Worm (Caenorhabditis elegans) whole organism, L4 larva: ENCODE results near the gene myo-6.

ENCODE experiments used
- F26F4.8 ChIP-seq: fragments of 200-800 bp; sonication (Bioruptor generic); conservative IDR thresholded peaks from 2 replicates; pipeline ENCODE4 v1.3.6; 2022; ENCODE audit warnings: missing genetic modification characterization, missing compliant biosample characterization
- F37D6.2 ChIP-seq: sonication (generic microtip); optimal IDR thresholded peaks from 2 replicates; lab custom pipeline; 2016; ENCODE audit warnings: mild to moderate bottlenecking, missing genetic modification characterization, missing compliant biosample characterization
- F49E8.2 ChIP-seq: sonication (generic microtip); optimal IDR thresholded peaks from 2 replicates; lab custom pipeline; 2016; ENCODE audit warnings: missing compliant biosample characterization, mild to moderate bottlenecking, missing genetic modification characterization, borderline replicate concordance
- T26A8.4 ChIP-seq: fragments of 200-800 bp; sonication (Bioruptor generic); IDR thresholded peaks from 2 replicates; pipeline ENCODE4 v1.3.6; 2022; ENCODE audit warnings: missing genetic modification characterization, missing compliant biosample characterization
- Y48G9A.11 ChIP-seq: fragments of 200-800 bp; sonication (Bioruptor generic); IDR thresholded peaks from 2 replicates; pipeline ENCODE4 v1.3.6; 2022; ENCODE audit warnings: missing genetic modification reagents, missing genetic modification characterization, missing compliant biosample characterization
- Y5F2A.4 ChIP-seq: fragments of 200-800 bp; sonication (Bioruptor generic); optimal IDR thresholded peaks from 2 replicates; lab custom pipeline; 2018; ENCODE audit warnings: mild to moderate bottlenecking, missing genetic modification characterization, missing compliant biosample characterization
- ZK546.5 ChIP-seq, 2 experiments: sonication (generic microtip); optimal IDR thresholded peaks; 2 replicates each; lab custom pipeline; 2017; ENCODE audit warnings: missing biosample characterization in 2 of 2, missing genetic modification characterization in 2 of 2
- aha-1 ChIP-seq: fragments of 150-350 bp; peaks from one replicate; lab custom pipeline; 2014; ENCODE audit warnings: missing biosample characterization, missing genetic modification characterization
- attf-4 ChIP-seq: sonication (generic microtip); optimal IDR thresholded peaks from 3 replicates; lab custom pipeline; 2017; ENCODE audit warnings: missing biosample characterization, missing genetic modification characterization
- ceh-20 ChIP-seq: fragments of 200-800 bp; sonication (Bioruptor generic); IDR thresholded peaks from 2 replicates; pipeline ENCODE4 v1.3.6; 2022; ENCODE audit warnings: missing genetic modification reagents, missing genetic modification characterization, missing compliant biosample characterization
- ceh-62 ChIP-seq: sonication (generic microtip); optimal IDR thresholded peaks from 2 replicates; lab custom pipeline; 2017; ENCODE audit warnings: missing biosample characterization, missing genetic modification characterization
- ceh-82 ChIP-seq: sonication (generic microtip); optimal IDR thresholded peaks from 2 replicates; lab custom pipeline; 2017; ENCODE audit warnings: missing biosample characterization, missing genetic modification characterization
- ces-1 ChIP-seq: fragments of 150-350 bp; sonication (generic microtip); optimal IDR thresholded peaks from 4 replicates; lab custom pipeline; 2014; ENCODE audit warnings: missing biosample characterization, missing genetic modification reagents, missing genetic modification characterization
- daf-12 ChIP-seq: fragments of 150-350 bp; optimal IDR thresholded peaks from 2 replicates; lab custom pipeline; 2014; ENCODE audit warnings: missing biosample characterization, missing genetic modification reagents, missing genetic modification characterization
- dmd-8 ChIP-seq: fragments of 200-800 bp; sonication (Bioruptor generic); IDR thresholded peaks from 2 replicates; pipeline ENCODE4 v1.3.6; 2022; ENCODE audit warnings: missing genetic modification characterization, missing compliant biosample characterization
- dmd-9 ChIP-seq: fragments of 200-800 bp; sonication (Bioruptor generic); IDR thresholded peaks from 2 replicates; pipeline ENCODE4 v1.3.6; 2022; ENCODE audit warnings: missing genetic modification reagents, missing genetic modification characterization, missing compliant biosample characterization
- egl-43 ChIP-seq: fragments of 200-800 bp; sonication (Bioruptor generic); IDR thresholded peaks from 2 replicates; pipeline ENCODE4 v1.3.6; 2022; ENCODE audit warnings: missing genetic modification reagents, missing genetic modification characterization, missing compliant biosample characterization
- fos-1 ChIP-seq: fragments of 150-350 bp; optimal IDR thresholded peaks from 2 replicates; lab custom pipeline; 2014; ENCODE audit warnings: missing biosample characterization, missing genetic modification characterization
- hif-1 ChIP-seq, 2 experiments: sonication (generic microtip); optimal IDR thresholded peaks; 2 replicates each; lab custom pipeline; 2016 to 2017; ENCODE audit warnings: missing compliant biosample characterization in 2 of 2, missing genetic modification characterization in 2 of 2, missing genetic modification reagents in 2 of 2, missing genotype in 2 of 2, mild to moderate bottlenecking in 1 of 2
- hlh-11 ChIP-seq: fragments of 200-800 bp; sonication (Bioruptor generic); optimal IDR thresholded peaks from 2 replicates; lab custom pipeline; 2018; ENCODE audit warnings: mild to moderate bottlenecking, missing genetic modification characterization, missing compliant biosample characterization
- lim-7 ChIP-seq: fragments of 200-800 bp; sonication (Bioruptor generic); IDR thresholded peaks from 2 replicates; pipeline ENCODE4 v1.3.6; 2022; ENCODE audit warnings: missing genetic modification characterization, missing compliant biosample characterization
- lin-1 ChIP-seq: fragments of 200-800 bp; sonication (Bioruptor generic); IDR thresholded peaks from 2 replicates; pipeline ENCODE4 v1.3.6; 2022; ENCODE audit warnings: missing genetic modification reagents, missing genetic modification characterization, missing compliant biosample characterization
- lin-39 ChIP-seq: fragments of 150-350 bp; optimal IDR thresholded peaks from 2 replicates; lab custom pipeline; 2014; ENCODE audit warnings: missing biosample characterization, missing genetic modification reagents, missing genetic modification characterization
- madf-5 ChIP-seq, 2 experiments: fragments of 200-800 bp; sonication (Bioruptor generic); IDR thresholded peaks; 2 replicates each; pipeline ENCODE4 v1.3.6; 2022; ENCODE audit warnings: missing compliant biosample characterization in 2 of 2, missing genetic modification characterization in 2 of 2
- mdt-29 ChIP-seq: fragments of 200-800 bp; sonication (Bioruptor generic); IDR thresholded peaks from 2 replicates; pipeline ENCODE4 v1.3.6; 2022; ENCODE audit warnings: missing genetic modification reagents, missing genetic modification characterization, missing compliant biosample characterization
- mep-1 ChIP-seq: fragments of 150-350 bp; sonication (generic microtip); optimal IDR thresholded peaks from 3 replicates; lab custom pipeline; 2014; ENCODE audit warnings: missing biosample characterization, missing genetic modification characterization
- nhr-10 ChIP-seq: fragments of 150-350 bp; optimal IDR thresholded peaks from 2 replicates; lab custom pipeline; 2014; ENCODE audit warnings: missing biosample characterization, missing genetic modification characterization
- nhr-102 ChIP-seq: sonication (generic microtip); optimal IDR thresholded peaks from 2 replicates; lab custom pipeline; 2016; ENCODE audit warnings: mild to moderate bottlenecking, missing genetic modification characterization, moderate library complexity, missing compliant biosample characterization
- nhr-41 ChIP-seq: fragments of 200-800 bp; sonication (Bioruptor generic); IDR thresholded peaks from 2 replicates; pipeline ENCODE4 v1.3.6; 2022; ENCODE audit warnings: missing genetic modification reagents, missing genetic modification characterization, missing compliant biosample characterization
- nhr-42 ChIP-seq: fragments of 200-800 bp; sonication (Bioruptor generic); IDR thresholded peaks from 2 replicates; pipeline ENCODE4 v1.3.6; 2022; ENCODE audit warnings: missing genetic modification characterization, missing compliant biosample characterization
- nhr-48 ChIP-seq: sonication (generic microtip); optimal IDR thresholded peaks from 2 replicates; lab custom pipeline; 2016; ENCODE audit warnings: mild to moderate bottlenecking, missing genetic modification characterization, missing compliant biosample characterization
- nhr-77 ChIP-seq: fragments of 150-350 bp; optimal IDR thresholded peaks from 2 replicates; lab custom pipeline; 2014; ENCODE audit warnings: missing biosample characterization, missing genetic modification characterization
- php-3 ChIP-seq: fragments of 200-800 bp; sonication (Bioruptor generic); IDR thresholded peaks from 2 replicates; pipeline ENCODE4 v1.3.6; 2022; ENCODE audit warnings: missing genetic modification reagents, missing genetic modification characterization, missing compliant biosample characterization
- sdz-12 ChIP-seq: fragments of 200-800 bp; sonication (Bioruptor generic); optimal IDR thresholded peaks from 2 replicates; lab custom pipeline; 2018; ENCODE audit warnings: mild to moderate bottlenecking, missing genetic modification characterization, missing compliant biosample characterization
- set-16 ChIP-seq: fragments of 200-800 bp; sonication (Bioruptor generic); IDR thresholded peaks from 2 replicates; pipeline ENCODE4 v1.3.6; 2022; ENCODE audit warnings: missing genetic modification reagents, missing genetic modification characterization, missing compliant biosample characterization
- snpc-1.2 ChIP-seq: fragments of 200-800 bp; sonication (Bioruptor generic); IDR thresholded peaks from 2 replicates; pipeline ENCODE4 v1.3.6; 2022; ENCODE audit warnings: missing genetic modification reagents, missing genetic modification characterization, missing compliant biosample characterization
- snpc-4 ChIP-seq: fragments of 150-350 bp; optimal IDR thresholded peaks from 2 replicates; lab custom pipeline; 2014; ENCODE audit warnings: missing biosample characterization, missing genetic modification characterization
- spr-1 ChIP-seq: sonication (generic microtip); optimal IDR thresholded peaks from 2 replicates; lab custom pipeline; 2016; ENCODE audit warnings: mild to moderate bottlenecking, missing genetic modification characterization, missing compliant biosample characterization
- unc-130 ChIP-seq: sonication (generic microtip); optimal IDR thresholded peaks from 2 replicates; lab custom pipeline; 2016; ENCODE audit warnings: missing genetic modification reagents, missing genetic modification characterization, missing compliant biosample characterization
- unc-62 ChIP-seq, 3 experiments: fragments of 150-350 bp in 1 of 3; sonication (generic microtip); optimal IDR thresholded peaks in 2 of 3; peaks in 1 of 3; 1 replicate in 1 of 3; 2 replicates in 2 of 3; lab custom pipeline; 2014 to 2017; ENCODE audit warnings: missing biosample characterization in 3 of 3, missing genetic modification characterization in 3 of 3, missing genetic modification reagents in 3 of 3, missing genotype in 1 of 3
- zag-1 ChIP-seq: fragments of 150-350 bp; optimal IDR thresholded peaks from 2 replicates; lab custom pipeline; 2014; ENCODE audit warnings: missing biosample characterization, missing genetic modification characterization
- zfp-2 ChIP-seq: sonication (generic microtip); optimal IDR thresholded peaks from 2 replicates; lab custom pipeline; 2016; ENCODE audit warnings: mild to moderate bottlenecking, missing genetic modification characterization, missing compliant biosample characterization
- zfp-3 ChIP-seq: fragments of 200-800 bp; sonication (Bioruptor generic); conservative IDR thresholded peaks from 2 replicates; pipeline ENCODE4 v1.3.6; 2022; ENCODE audit warnings: missing genetic modification reagents, missing genetic modification characterization, missing compliant biosample characterization
- zip-2 ChIP-seq: fragments of 150-350 bp; optimal IDR thresholded peaks from 2 replicates; lab custom pipeline; 2014; ENCODE audit warnings: missing biosample characterization, missing genetic modification characterization

myo-6 gene

DNA sequence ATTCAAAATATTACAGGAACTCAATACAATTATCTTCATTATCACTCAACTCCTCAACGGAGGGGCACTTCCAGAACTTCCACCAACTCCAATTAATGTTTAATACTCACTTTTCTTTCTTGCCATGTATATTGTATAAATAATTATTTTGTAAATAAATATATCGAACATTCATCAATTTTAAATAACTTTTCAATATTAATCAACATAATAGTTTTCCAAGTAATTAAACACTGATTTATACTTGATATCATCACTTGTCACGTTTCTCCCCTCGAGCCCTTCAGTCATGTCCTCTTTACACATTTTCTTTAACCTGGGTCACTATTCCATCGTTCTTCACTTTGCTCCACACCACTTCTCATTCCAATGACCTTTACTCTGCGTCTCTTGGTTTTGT, 6.7 kb upstream of the myo-6 start, which contains the start of gene mig-18:
Gene mig-18, plus strand, starts transcription at position 301 of the 400 bp plus-strand sequence.
- no peak for TF ChIP-seq lin-1 (GFP tag; lab: Robert Waterston, UW)
- TF ChIP-seq dmd-8 (GFP tag; lab: Robert Waterston, UW), result no peak
- TF ChIP-seq snpc-1.2, result no peak
- TF ChIP-seq lin-39 (tag; lab: Kevin White, UChicago), result no peak
- TF ChIP-seq Y48G9A.11 (GFP tag; lab: Robert Waterston, UW), result no peak
- TF ChIP-seq ceh-20 (GFP tag; lab: Robert Waterston, UW), result no peak
- TF ChIP-seq unc-130 (GFP tag; lab: Kevin White, UChicago), result no peak

DNA sequence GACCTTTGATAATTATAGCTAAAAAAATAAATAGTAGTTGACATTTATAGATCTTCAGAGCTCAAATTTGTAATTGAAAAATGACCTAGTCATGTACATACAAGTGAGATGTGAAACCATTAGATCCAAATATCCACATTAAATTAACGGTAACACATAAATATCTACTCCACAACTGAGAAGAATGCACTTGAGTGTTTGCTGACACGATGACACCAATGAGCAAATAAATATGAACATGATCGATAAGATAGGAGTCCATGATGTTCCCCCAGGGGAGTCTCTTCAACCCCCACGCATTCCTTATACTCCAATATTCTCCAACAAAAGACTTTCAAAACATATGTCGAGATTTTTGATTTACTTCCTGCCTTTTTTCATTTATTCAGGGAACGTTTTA, 5.2 kb upstream of the myo-6 start, which contains the start of gene ttr-52:
Gene ttr-52, plus strand, starts transcription at position 301 of the 400 bp plus-strand sequence.
- TF ChIP-seq snpc-4, result no peak
- TF ChIP-seq sdz-12 (GFP tag; lab: Kevin White, UChicago), result no peak
- TF ChIP-seq spr-1 (tag; lab: Kevin White, UChicago), result no peak
- TF ChIP-seq dmd-9 (GFP tag; lab: Robert Waterston, UW), result no peak
- TF ChIP-seq nhr-77, result no peak
- no peak for TF ChIP-seq nhr-42 (GFP tag; lab: Robert Waterston, UW)
- no peak for TF ChIP-seq Y5F2A.4 (GFP tag; lab: Kevin White, UChicago)
- TF ChIP-seq ceh-62 (tag; lab: Kevin White, UChicago), result no peak
- TF ChIP-seq F37D6.2, result no peak
- TF ChIP-seq T26A8.4 (GFP tag; lab: Robert Waterston, UW), result no peak
- TF ChIP-seq mdt-29, result no peak
- no peak for TF ChIP-seq daf-12 (tag; lab: Kevin White, UChicago)
- TF ChIP-seq nhr-41 (GFP tag; lab: Robert Waterston, UW), result no peak
- TF ChIP-seq F49E8.2 (tag; lab: Kevin White, UChicago), result no peak
- TF ChIP-seq ces-1 (GFP tag; lab: Kevin White, UChicago), result no peak
- no peak for TF ChIP-seq lin-1 (GFP tag; lab: Robert Waterston, UW)

DNA sequence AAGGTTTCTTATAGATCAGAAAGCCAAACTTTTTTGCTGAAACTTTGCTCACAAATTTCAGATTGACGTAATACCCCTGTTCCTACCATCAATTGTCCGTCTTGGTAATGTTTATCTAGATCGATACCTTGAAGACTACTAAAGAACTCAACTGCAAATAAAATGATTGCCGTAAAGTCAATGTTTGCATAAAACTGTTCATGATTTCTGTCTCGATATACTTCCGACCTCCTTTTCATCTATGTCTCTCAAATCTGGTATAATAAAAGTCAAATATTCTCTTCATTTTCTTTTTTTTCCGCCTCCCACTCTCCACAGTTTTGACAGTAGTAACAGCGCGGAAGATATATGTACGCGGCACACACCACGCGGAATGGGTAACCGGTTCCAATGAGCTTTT, 4.1 kb upstream of the myo-6 start, which contains the start of gene nas-1:
Gene nas-1, plus strand, starts transcription at position 301 of the 400 bp plus-strand sequence.
- TF ChIP-seq hlh-11 (tag; lab: Kevin White, UChicago), result no peak
- no peak for TF ChIP-seq attf-4 (tag; lab: Kevin White, UChicago)
- peak in 1 of 2 experiments; percentile 31 for TF ChIP-seq unc-62 (GFP tag; optimal IDR thresholded peaks at IDR 0.05 in 1 of 2; lab: Kevin White, UChicago)
- no peak for TF ChIP-seq unc-62 (tag; optimal IDR thresholded peaks at IDR 0.05; lab: Kevin White, UChicago)

DNA sequence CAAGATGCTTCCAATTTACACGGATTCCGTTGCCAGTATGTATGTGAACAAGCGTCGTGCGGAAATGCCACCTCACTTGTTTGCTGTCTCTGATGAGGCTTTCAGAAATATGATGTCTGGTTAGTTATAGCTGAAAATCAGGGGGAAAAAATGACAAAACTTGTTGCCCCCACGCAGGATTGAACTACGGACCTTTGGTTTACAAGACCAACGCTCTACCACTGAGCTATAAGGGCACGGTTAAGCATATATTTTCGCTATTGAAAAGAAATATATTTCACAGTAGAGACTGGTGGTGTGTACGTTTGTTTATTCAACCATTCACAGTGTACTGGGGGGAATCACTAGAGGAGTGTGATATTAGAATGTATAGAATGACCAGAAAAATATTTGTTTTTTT, 1.6 kb downstream of the myo-6 start:
- no peak for TF ChIP-seq zag-1 (tag; lab: Kevin White, UChicago)
- no peak for TF ChIP-seq lin-39 (tag; lab: Kevin White, UChicago)
- no peak for TF ChIP-seq lin-1 (GFP tag; lab: Robert Waterston, UW)
- peak; percentile 7 for TF ChIP-seq nhr-48 (tag; lab: Kevin White, UChicago)
- TF ChIP-seq madf-5 (GFP tag; IDR thresholded peaks at IDR 0.05; lab: Robert Waterston, UW), result no peak
- no peak for TF ChIP-seq set-16 (GFP tag; lab: Robert Waterston, UW)
- TF ChIP-seq php-3 (GFP tag; lab: Robert Waterston, UW), result no peak
- no peak for TF ChIP-seq nhr-102 (tag; lab: Kevin White, UChicago)
- peak; percentile 81 for TF ChIP-seq lim-7 (GFP tag; lab: Robert Waterston, UW)
- no peak for TF ChIP-seq ceh-20 (GFP tag; lab: Robert Waterston, UW)
- TF ChIP-seq zip-2 (tag; lab: Kevin White, UChicago), result peak; percentile 3
- TF ChIP-seq snpc-4, result no peak
- TF ChIP-seq snpc-1.2, result 0 out of 2 replicates have a peak, but pooled peaks have one; percentile 33
- TF ChIP-seq hif-1 (tag; optimal IDR thresholded peaks at IDR 0.05; lab: Kevin White, UChicago), result no peak
- TF ChIP-seq F49E8.2 (tag; lab: Kevin White, UChicago), result peak; percentile 28
- no peak for TF ChIP-seq fos-1
- no peak for TF ChIP-seq mdt-29
- no peak for TF ChIP-seq ZK546.5 (tag; optimal IDR thresholded peaks at IDR 0.05; lab: Kevin White, UChicago)
- TF ChIP-seq ces-1 (GFP tag; lab: Kevin White, UChicago), result no peak
- 0 out of 2 replicates have a peak, but pooled peaks have one; percentile 31 for TF ChIP-seq F26F4.8 (GFP tag; lab: Robert Waterston, UW)
- TF ChIP-seq egl-43 (GFP tag; lab: Robert Waterston, UW), result no peak; the same call in 1 of the 2 replicates
- no peak for TF ChIP-seq nhr-77
- TF ChIP-seq zfp-3 (GFP tag; lab: Robert Waterston, UW), result no peak
- TF ChIP-seq zfp-2, result no peak
- no peak for TF ChIP-seq ceh-82 (tag; lab: Kevin White, UChicago)
- no peak for TF ChIP-seq nhr-10 (tag; lab: Kevin White, UChicago)
- no peak for TF ChIP-seq nhr-41 (GFP tag; lab: Robert Waterston, UW)
- no peak for TF ChIP-seq unc-130 (GFP tag; lab: Kevin White, UChicago)
- no peak for TF ChIP-seq mep-1
- no peak for TF ChIP-seq aha-1 (tag; lab: Kevin White, UChicago)
